Worm (Caenorhabditis elegans) whole organism, L4 larva: ENCODE data around the gene T08A11.1.

Experiments used
- Y75B8A.6 ChIP-seq: fragments of 200-800 bp; sonication (Bioruptor generic); IDR thresholded peaks from 2 replicates; pipeline ENCODE4 v1.3.6; 2022; ENCODE audit warnings: missing genetic modification reagents, missing genetic modification characterization, missing compliant biosample characterization
- aha-1 ChIP-seq: fragments of 150-350 bp; peaks from one replicate; lab custom pipeline; 2014; ENCODE audit warnings: missing biosample characterization, missing genetic modification characterization
- aly-2 ChIP-seq: sonication (generic microtip); optimal IDR thresholded peaks from 2 replicates; lab custom pipeline; 2018; ENCODE audit warnings: missing biosample characterization, missing genetic modification characterization
- ama-1 ChIP-seq: fragments of 150-350 bp; optimal IDR thresholded peaks from 2 replicates; lab custom pipeline; 2014; ENCODE audit warnings: inconsistent platforms, mixed read lengths
- dmd-8 ChIP-seq: fragments of 200-800 bp; sonication (Bioruptor generic); IDR thresholded peaks from 2 replicates; pipeline ENCODE4 v1.3.6; 2022; ENCODE audit warnings: missing genetic modification characterization, missing compliant biosample characterization
- dmd-9 ChIP-seq: fragments of 200-800 bp; sonication (Bioruptor generic); IDR thresholded peaks from 2 replicates; pipeline ENCODE4 v1.3.6; 2022; ENCODE audit warnings: missing genetic modification reagents, missing genetic modification characterization, missing compliant biosample characterization
- dpl-1 ChIP-seq: fragments of 150-350 bp; optimal IDR thresholded peaks from 2 replicates; lab custom pipeline; 2014; ENCODE audit warnings: missing biosample characterization, missing genetic modification reagents, missing genetic modification characterization
- duxl-1 ChIP-seq: sonication (generic microtip); optimal IDR thresholded peaks from 2 replicates; lab custom pipeline; 2016; ENCODE audit warnings: mild to moderate bottlenecking, missing genetic modification characterization, moderate library complexity, missing compliant biosample characterization; ENCODE audit not compliant: poor library complexity
- egl-27 ChIP-seq: sonication (generic microtip); optimal IDR thresholded peaks from 3 replicates; lab custom pipeline; 2017; ENCODE audit warnings: missing biosample characterization, missing genetic modification reagents, missing genetic modification characterization
- fkh-10 ChIP-seq: fragments of 150-350 bp; optimal IDR thresholded peaks from 2 replicates; lab custom pipeline; 2014; ENCODE audit warnings: missing biosample characterization, missing genetic modification reagents, missing genetic modification characterization
- hlh-30 ChIP-seq: sonication (generic microtip); optimal IDR thresholded peaks from 2 replicates; lab custom pipeline; 2017; ENCODE audit warnings: antibody characterized with exemption, mild to moderate bottlenecking, missing genetic modification characterization, missing compliant biosample characterization; ENCODE audit not compliant: insufficient read depth
- jun-1 ChIP-seq: fragments of 150-350 bp; optimal IDR thresholded peaks from 2 replicates; lab custom pipeline; 2014; ENCODE audit warnings: missing biosample characterization, missing genetic modification reagents, missing genetic modification characterization
- lin-1 ChIP-seq: fragments of 200-800 bp; sonication (Bioruptor generic); IDR thresholded peaks from 2 replicates; pipeline ENCODE4 v1.3.6; 2022; ENCODE audit warnings: missing genetic modification reagents, missing genetic modification characterization, missing compliant biosample characterization
- madf-5 ChIP-seq, 2 experiments: fragments of 200-800 bp; sonication (Bioruptor generic); IDR thresholded peaks; 2 replicates each; pipeline ENCODE4 v1.3.6; 2022; ENCODE audit warnings: missing compliant biosample characterization in 2 of 2, missing genetic modification characterization in 2 of 2
- mdt-29 ChIP-seq: fragments of 200-800 bp; sonication (Bioruptor generic); IDR thresholded peaks from 2 replicates; pipeline ENCODE4 v1.3.6; 2022; ENCODE audit warnings: missing genetic modification reagents, missing genetic modification characterization, missing compliant biosample characterization
- mes-2 ChIP-seq: sonication (generic microtip); optimal IDR thresholded peaks from 2 replicates; lab custom pipeline; 2016; ENCODE audit warnings: missing genotype, mild to moderate bottlenecking, missing genetic modification characterization, missing compliant biosample characterization; ENCODE audit not compliant: poor library complexity, severe bottlenecking
- mxl-3 ChIP-seq: fragments of 200-800 bp; sonication (Bioruptor generic); optimal IDR thresholded peaks from 2 replicates; lab custom pipeline; 2018; ENCODE audit warnings: mild to moderate bottlenecking, missing genetic modification characterization, missing compliant biosample characterization
- nhr-41 ChIP-seq: fragments of 200-800 bp; sonication (Bioruptor generic); IDR thresholded peaks from 2 replicates; pipeline ENCODE4 v1.3.6; 2022; ENCODE audit warnings: missing genetic modification reagents, missing genetic modification characterization, missing compliant biosample characterization
- nhr-42 ChIP-seq: fragments of 200-800 bp; sonication (Bioruptor generic); IDR thresholded peaks from 2 replicates; pipeline ENCODE4 v1.3.6; 2022; ENCODE audit warnings: missing genetic modification characterization, missing compliant biosample characterization
- nhr-6 ChIP-seq: fragments of 150-350 bp; optimal IDR thresholded peaks from 2 replicates; lab custom pipeline; 2014; ENCODE audit warnings: missing biosample characterization, missing genetic modification characterization
- nhr-76 ChIP-seq: fragments of 150-350 bp; optimal IDR thresholded peaks from 2 replicates; lab custom pipeline; 2014; ENCODE audit warnings: missing biosample characterization, missing genetic modification characterization
- set-16 ChIP-seq: fragments of 200-800 bp; sonication (Bioruptor generic); IDR thresholded peaks from 2 replicates; pipeline ENCODE4 v1.3.6; 2022; ENCODE audit warnings: missing genetic modification reagents, missing genetic modification characterization, missing compliant biosample characterization
- snpc-4 ChIP-seq: fragments of 150-350 bp; optimal IDR thresholded peaks from 2 replicates; lab custom pipeline; 2014; ENCODE audit warnings: missing biosample characterization, missing genetic modification characterization
- spr-3 ChIP-seq: fragments of 200-800 bp; sonication (Bioruptor generic); optimal IDR thresholded peaks from 2 replicates; lab custom pipeline; 2018; ENCODE audit warnings: mild to moderate bottlenecking, missing genetic modification characterization, missing compliant biosample characterization
- tra-1 ChIP-seq: fragments of 200-800 bp; sonication (Bioruptor generic); IDR thresholded peaks from 2 replicates; pipeline ENCODE4 v1.3.6; 2022; ENCODE audit warnings: missing genetic modification reagents, missing genetic modification characterization, missing compliant biosample characterization
- unc-62 ChIP-seq, 3 experiments: fragments of 150-350 bp in 1 of 3; sonication (generic microtip); optimal IDR thresholded peaks in 2 of 3; peaks in 1 of 3; 1 replicate in 1 of 3; 2 replicates in 2 of 3; lab custom pipeline; 2014 to 2017; ENCODE audit warnings: missing biosample characterization in 3 of 3, missing genetic modification characterization in 3 of 3, missing genetic modification reagents in 3 of 3, missing genotype in 1 of 3
- vab-7 ChIP-seq: fragments of 200-800 bp; sonication (Bioruptor generic); IDR thresholded peaks from 2 replicates; pipeline ENCODE4 v1.3.6; 2022; ENCODE audit warnings: missing genetic modification reagents, missing genetic modification characterization, missing compliant biosample characterization
- zfp-3 ChIP-seq: fragments of 200-800 bp; sonication (Bioruptor generic); conservative IDR thresholded peaks from 2 replicates; pipeline ENCODE4 v1.3.6; 2022; ENCODE audit warnings: missing genetic modification reagents, missing genetic modification characterization, missing compliant biosample characterization
- zip-2 ChIP-seq: fragments of 150-350 bp; optimal IDR thresholded peaks from 2 replicates; lab custom pipeline; 2014; ENCODE audit warnings: missing biosample characterization, missing genetic modification characterization
- ztf-7 ChIP-seq: fragments of 150-350 bp; optimal IDR thresholded peaks from 2 replicates; lab custom pipeline; 2014; ENCODE audit warnings: missing biosample characterization, missing genetic modification characterization

The T08A11.1 gene

DNA sequence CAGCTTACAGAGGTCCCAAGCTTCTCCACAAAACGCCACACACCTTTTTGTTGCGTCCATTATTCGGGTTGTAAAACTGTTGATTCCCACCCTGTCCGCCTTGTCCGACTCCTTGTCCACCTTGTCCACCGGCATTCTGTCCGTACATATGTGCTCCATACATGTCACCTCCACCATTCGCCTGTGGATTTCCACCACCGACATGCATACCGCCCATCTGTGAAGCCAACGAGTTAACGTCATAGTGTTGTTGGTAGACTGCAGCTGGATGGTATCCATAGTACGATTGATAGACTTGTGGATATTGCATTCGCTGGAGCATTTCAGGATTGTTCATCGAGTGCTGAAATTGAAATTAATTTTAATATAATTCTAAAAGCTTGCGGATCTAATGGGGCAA is 14.8 kb upstream of the T08A11.1 start:
- TF ChIP-seq aha-1 (tag; lab: Kevin White, UChicago) = peak; percentile 58
- TF ChIP-seq nhr-42 (GFP tag; lab: Robert Waterston, UW) = no peak
- no peak for TF ChIP-seq nhr-76 (tag; lab: Kevin White, UChicago)
- TF ChIP-seq hlh-30 (tag; lab: Kevin White, UChicago) = no peak
- peak; percentile 6 for TF ChIP-seq mes-2 (tag; lab: Kevin White, UChicago)
- TF ChIP-seq unc-62 (GFP tag; optimal IDR thresholded peaks at IDR 0.05 in 1 of 2; lab: Kevin White, UChicago) = peak in 1 of 2 experiments; percentile 53
- TF ChIP-seq unc-62 (tag; optimal IDR thresholded peaks at IDR 0.05; lab: Kevin White, UChicago) = no peak

DNA sequence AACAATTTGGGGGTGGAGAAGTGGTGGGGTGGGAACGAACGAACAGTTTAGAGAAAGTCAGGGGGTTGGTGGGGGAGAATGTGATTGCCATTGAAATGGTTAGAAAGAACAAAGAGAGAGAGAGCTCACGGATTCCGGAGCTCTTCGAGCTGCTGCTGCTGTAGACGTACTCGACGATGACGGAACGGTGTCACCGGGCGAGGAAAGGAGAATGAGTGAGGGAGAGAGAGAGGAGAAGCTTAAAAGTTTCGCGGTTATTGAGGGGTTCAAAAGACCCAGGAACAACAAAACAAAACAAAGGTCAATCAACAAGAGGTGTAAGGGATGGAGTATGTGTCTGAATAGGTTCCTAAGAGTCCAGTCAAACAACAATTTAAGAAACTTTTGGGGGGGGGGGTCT is 13.3 kb upstream of the T08A11.1 start:
- TF ChIP-seq fkh-10 (GFP tag; lab: Kevin White, UChicago) = no peak
- peak; percentile 32; the same call in 1 of the 2 replicates for TF ChIP-seq set-16 (GFP tag; lab: Robert Waterston, UW)

DNA sequence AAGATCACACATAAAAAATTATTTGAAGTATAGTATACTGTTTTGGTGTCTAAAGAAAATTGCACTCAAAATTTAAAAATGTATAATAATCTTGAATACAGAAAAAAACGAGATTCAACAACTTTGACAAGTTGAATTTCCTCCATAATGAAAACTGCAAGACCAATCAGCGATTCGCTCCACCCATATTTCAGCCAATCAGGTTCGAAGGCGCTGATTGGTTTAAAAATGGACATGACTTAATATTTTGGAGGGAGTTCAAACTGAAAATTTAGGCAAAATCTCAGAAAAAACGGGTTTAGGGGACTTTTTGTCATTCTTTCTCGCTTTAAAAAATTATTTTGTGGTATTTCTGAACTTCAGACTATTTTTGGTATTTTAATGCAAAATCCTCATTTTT is 12.8 kb upstream of the T08A11.1 start:
- TF ChIP-seq dpl-1 (GFP tag; lab: Kevin White, UChicago) (peak; percentile 15), unc-62 (GFP tag; optimal IDR thresholded peaks at IDR 0.05 in 1 of 2; lab: Kevin White, UChicago) (peak in 1 of 2 experiments; percentile 23), unc-62 (tag; optimal IDR thresholded peaks at IDR 0.05; lab: Kevin White, UChicago) (no peak), egl-27 (tag; lab: Kevin White, UChicago) (no peak), ama-1 (lab: Kevin White, UChicago) (peak; percentile 8), Y75B8A.6 (no peak), spr-3 (no peak), aly-2 (tag; lab: Kevin White, UChicago) (no peak), duxl-1 (tag; lab: Kevin White, UChicago) (no peak), nhr-41 (GFP tag; lab: Robert Waterston, UW) (no peak), mxl-3 (no peak), ztf-7 (tag; lab: Kevin White, UChicago) (no peak), dmd-8 (GFP tag; lab: Robert Waterston, UW) (no peak), mdt-29 (no peak), lin-1 (GFP tag; lab: Robert Waterston, UW) (no peak), snpc-4 (tag; lab: Kevin White, UChicago) (no peak), madf-5 (GFP tag; IDR thresholded peaks at IDR 0.05; lab: Robert Waterston, UW) (no peak), tra-1 (GFP tag; lab: Robert Waterston, UW) (no peak), vab-7 (no peak), jun-1 (tag; lab: Kevin White, UChicago) (peak; percentile 15), zip-2 (no peak), nhr-42 (GFP tag; lab: Robert Waterston, UW) (no peak), nhr-6 (tag; lab: Kevin White, UChicago) (no peak)

DNA sequence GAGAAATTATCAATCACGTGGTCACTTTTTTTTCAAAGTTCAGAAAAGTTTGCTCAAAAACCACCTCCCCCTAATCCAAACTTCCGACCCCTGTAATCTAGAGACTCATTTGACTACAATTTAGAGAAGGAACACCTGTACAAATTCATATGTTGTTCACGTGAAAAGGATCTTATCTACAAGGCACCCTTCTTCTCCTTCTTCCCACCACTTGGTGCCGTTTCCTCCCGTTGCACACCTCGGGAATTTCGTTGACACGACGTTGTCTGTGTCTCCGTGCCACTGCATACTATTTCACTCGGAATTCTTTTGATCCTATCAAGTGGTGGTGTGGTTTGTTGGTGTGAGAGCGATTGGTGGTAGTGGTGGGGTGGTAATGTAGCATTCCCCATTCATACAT is 11.6 kb upstream of the T08A11.1 start:
- TF ChIP-seq lin-1 (GFP tag; lab: Robert Waterston, UW) = no peak
- peak in 1 of 2 experiments; percentile 93 for TF ChIP-seq unc-62 (GFP tag; optimal IDR thresholded peaks at IDR 0.05 in 1 of 2; lab: Kevin White, UChicago)
- TF ChIP-seq unc-62 (tag; optimal IDR thresholded peaks at IDR 0.05; lab: Kevin White, UChicago) = no peak

DNA sequence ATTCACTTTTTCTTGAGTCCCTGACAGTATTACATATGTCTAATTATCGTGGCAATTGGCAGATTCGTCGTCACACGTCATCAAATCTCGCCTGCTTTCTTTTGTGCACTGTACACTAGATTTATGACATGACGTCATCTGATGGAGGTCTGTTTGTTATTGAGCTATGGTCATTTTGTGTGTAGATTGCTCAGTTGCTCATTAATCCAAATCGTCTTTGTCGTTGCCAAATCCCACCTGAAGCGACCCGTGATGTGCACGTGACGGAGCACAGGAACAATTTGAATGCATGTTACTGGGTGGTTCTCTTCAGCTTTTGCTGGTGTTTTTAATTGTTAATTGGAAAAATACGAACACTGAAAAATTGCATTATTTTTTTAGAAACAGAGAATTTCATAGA is 9.9 kb upstream of the T08A11.1 start:
- TF ChIP-seq zfp-3 (GFP tag; lab: Robert Waterston, UW) (0 out of 2 replicates have a peak, but pooled peaks have one; percentile 31), nhr-6 (tag; lab: Kevin White, UChicago) (no peak)

DNA sequence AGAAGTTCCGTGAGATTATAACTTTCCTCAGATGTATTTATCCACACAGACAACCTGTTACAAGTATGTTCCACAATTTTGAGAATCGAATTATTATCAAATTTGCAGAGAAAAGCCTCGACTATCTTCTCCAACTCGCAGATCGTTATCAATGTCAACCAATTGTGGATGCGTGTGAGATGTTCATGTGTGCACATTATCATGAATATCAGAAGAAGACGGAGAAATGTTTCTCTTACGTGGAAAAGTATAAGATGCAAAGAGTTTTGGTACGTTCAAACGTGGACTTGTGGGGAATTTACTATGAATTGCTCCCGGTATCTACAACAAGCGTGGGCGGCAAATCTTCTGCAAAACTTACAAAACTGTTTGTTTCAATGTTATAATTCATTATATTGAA is 8.1 kb upstream of the T08A11.1 start:
- no peak for TF ChIP-seq dmd-9 (GFP tag; lab: Robert Waterston, UW)
- TF ChIP-seq unc-62 (GFP tag; optimal IDR thresholded peaks at IDR 0.05 in 1 of 2; lab: Kevin White, UChicago) = peak in 1 of 2 experiments; percentile 92
- TF ChIP-seq unc-62 (tag; optimal IDR thresholded peaks at IDR 0.05; lab: Kevin White, UChicago) = no peak
